Fruit fly (Drosophila melanogaster) whole organism, embryonic: ENCODE measurements around the gene CG8034.

Experiments used
- B-H2 ChIP-seq: fragments of 200-800 bp; sonication (Bioruptor generic); optimal IDR thresholded peaks from 2 replicates; lab custom pipeline; 2018; ENCODE audit warnings: missing biosample characterization, mild to moderate bottlenecking, missing genetic modification characterization
- BEAF-32 ChIP-seq: fragments of 200-800 bp; sonication (Bioruptor generic); optimal IDR thresholded peaks from 3 replicates; lab custom pipeline; 2017; ENCODE audit warnings: missing biosample characterization, missing genetic modification characterization, mild to moderate bottlenecking, moderate library complexity, missing genetic modification reagents
- CG10431 ChIP-seq: fragments of 200-800 bp; sonication (Bioruptor generic); optimal IDR thresholded peaks from 3 replicates; lab custom pipeline; 2018; ENCODE audit warnings: missing biosample characterization, mild to moderate bottlenecking, missing genetic modification characterization
- CG14014 ChIP-seq: fragments of 200-800 bp; sonication (Bioruptor generic); IDR thresholded peaks from 2 replicates; pipeline ENCODE4 v1.3.6; 2022; ENCODE audit warnings: missing biosample characterization, missing genetic modification characterization
- CG14050 ChIP-seq: fragments of 200-800 bp; sonication (Bioruptor generic); IDR thresholded peaks from 3 replicates; pipeline ENCODE4 v1.3.6; 2022; ENCODE audit warnings: missing biosample characterization, missing genetic modification characterization
- CG14667 ChIP-seq: fragments of 200-800 bp; sonication (Bioruptor generic); IDR thresholded peaks from 2 replicates; pipeline ENCODE4 v1.3.6; 2022; ENCODE audit warnings: missing biosample characterization, missing genetic modification characterization
- CG15514 ChIP-seq: fragments of 200-800 bp; sonication (Bioruptor generic); optimal IDR thresholded peaks from 3 replicates; lab custom pipeline; 2017; ENCODE audit warnings: missing biosample characterization, missing genetic modification characterization, mild to moderate bottlenecking, moderate library complexity, missing genetic modification reagents
- CG17568 ChIP-seq: fragments of 200-800 bp; sonication (Bioruptor generic); optimal IDR thresholded peaks from 2 replicates; lab custom pipeline; 2018; ENCODE audit warnings: missing biosample characterization, mild to moderate bottlenecking, missing genetic modification characterization, moderate library complexity
- CG17829 ChIP-seq: fragments of 200-800 bp; optimal IDR thresholded peaks from 2 replicates; lab custom pipeline; 2019; ENCODE audit warnings: missing biosample characterization, mild to moderate bottlenecking, missing genetic modification characterization, moderate library complexity
- CG1832 ChIP-seq: fragments of 200-800 bp; sonication (Bioruptor generic); optimal IDR thresholded peaks from 2 replicates; lab custom pipeline; 2017; ENCODE audit warnings: missing biosample characterization, mild to moderate bottlenecking, missing genetic modification characterization, inconsistent platforms
- CG18599 ChIP-seq: fragments of 200-800 bp; sonication (Bioruptor generic); optimal IDR thresholded peaks from 3 replicates; lab custom pipeline; 2017; ENCODE audit warnings: missing biosample characterization, missing genetic modification characterization, mild to moderate bottlenecking, moderate library complexity, missing genetic modification reagents
- CG30403 ChIP-seq: fragments of 200-800 bp; sonication (Bioruptor generic); optimal IDR thresholded peaks from 3 replicates; lab custom pipeline; 2016; ENCODE audit warnings: missing biosample characterization, missing genetic modification characterization
- CG3847 ChIP-seq: fragments of 200-800 bp; sonication (Bioruptor generic); IDR thresholded peaks from 2 replicates; pipeline ENCODE4 v1.3.6; 2022; ENCODE audit warnings: missing biosample characterization, missing genetic modification characterization
- CG4707 ChIP-seq: fragments of 200-800 bp; sonication (Bioruptor generic); optimal IDR thresholded peaks from 2 replicates; lab custom pipeline; 2018; ENCODE audit warnings: missing biosample characterization, mild to moderate bottlenecking, missing genetic modification characterization, moderate library complexity
- CG6175 ChIP-seq: fragments of 200-800 bp; sonication (Bioruptor generic); IDR thresholded peaks from 3 replicates; pipeline ENCODE4 v1.3.6; 2022; ENCODE audit warnings: missing biosample characterization, missing genetic modification characterization
- CG6689 ChIP-seq: fragments of 200-800 bp; sonication (Bioruptor generic); IDR thresholded peaks from 2 replicates; pipeline ENCODE4 v1.3.6; 2022; ENCODE audit warnings: missing biosample characterization, missing genetic modification characterization
- CG7839 ChIP-seq: fragments of 200-800 bp; sonication (Bioruptor generic); optimal IDR thresholded peaks from 3 replicates; lab custom pipeline; 2018; ENCODE audit warnings: missing biosample characterization, mild to moderate bottlenecking, missing genetic modification characterization, moderate library complexity
- CG8765 ChIP-seq: fragments of 200-800 bp; sonication (Bioruptor generic); IDR thresholded peaks from 2 replicates; pipeline ENCODE4 v1.3.6; 2022; ENCODE audit warnings: missing biosample characterization, missing genetic modification characterization
- CG9437 ChIP-seq: fragments of 200-800 bp; sonication (Bioruptor generic); optimal IDR thresholded peaks from 2 replicates; lab custom pipeline; 2018; ENCODE audit warnings: missing biosample characterization, mild to moderate bottlenecking, missing genetic modification characterization
- D19B ChIP-seq: fragments of 200-800 bp; sonication (Bioruptor generic); optimal IDR thresholded peaks from 2 replicates; lab custom pipeline; 2017; ENCODE audit warnings: missing biosample characterization, mild to moderate bottlenecking, missing genetic modification characterization
- E2f1 ChIP-seq: fragments of 200-800 bp; sonication (Bioruptor generic); IDR thresholded peaks from 2 replicates; pipeline ENCODE4 v1.3.6; 2022; ENCODE audit warnings: missing biosample characterization, missing genetic modification characterization
- Fer1 ChIP-seq: fragments of 200-800 bp; sonication (Bioruptor generic); optimal IDR thresholded peaks from 2 replicates; lab custom pipeline; 2017; ENCODE audit warnings: missing biosample characterization, mild to moderate bottlenecking, missing genetic modification characterization
- HLH3B ChIP-seq: fragments of 200-800 bp; sonication (Bioruptor generic); IDR thresholded peaks from 2 replicates; pipeline ENCODE4 v1.3.6; 2022; ENCODE audit warnings: missing biosample characterization, missing genetic modification characterization
- HLH4C ChIP-seq: fragments of 200-800 bp; sonication (Bioruptor generic); IDR thresholded peaks from 3 replicates; pipeline ENCODE4 v1.3.6; 2022; ENCODE audit warnings: missing biosample characterization, missing genetic modification characterization; ENCODE audit not compliant: partially characterized antibody
- HLH54F ChIP-seq: fragments of 200-800 bp; sonication (Bioruptor generic); optimal IDR thresholded peaks from 3 replicates; lab custom pipeline; 2016; ENCODE audit warnings: missing biosample characterization, missing genetic modification characterization
- Hsf ChIP-seq: fragments of 200-800 bp; sonication (Bioruptor generic); optimal IDR thresholded peaks from 3 replicates; lab custom pipeline; 2016; ENCODE audit warnings: missing biosample characterization, missing genetic modification characterization
- NFAT ChIP-seq: fragments of 200-800 bp; sonication (Bioruptor generic); IDR thresholded peaks from 2 replicates; pipeline ENCODE4 v1.3.6; 2022; ENCODE audit warnings: missing biosample characterization, missing genetic modification characterization
- Opbp ChIP-seq: fragments of 200-800 bp; sonication (Bioruptor generic); IDR thresholded peaks from 3 replicates; pipeline ENCODE4 v1.3.6; 2022; ENCODE audit warnings: missing biosample characterization, missing genetic modification characterization; ENCODE audit not compliant: partially characterized antibody
- Optix ChIP-seq: fragments of 200-800 bp; sonication (Bioruptor generic); IDR thresholded peaks from 3 replicates; pipeline ENCODE4 v1.3.6; 2022; ENCODE audit warnings: missing biosample characterization, missing genetic modification characterization
- Rfx ChIP-seq: fragments of 200-800 bp; sonication (Bioruptor generic); IDR thresholded peaks from 2 replicates; pipeline ENCODE4 v1.3.6; 2022; ENCODE audit warnings: missing biosample characterization, missing genetic modification characterization
- Ssrp ChIP-seq: fragments of 200-800 bp; sonication (Bioruptor generic); optimal IDR thresholded peaks from 2 replicates; lab custom pipeline; 2018; ENCODE audit warnings: missing biosample characterization, mild to moderate bottlenecking, missing genetic modification characterization, moderate library complexity
- ash1 ChIP-seq: fragments of 200-800 bp; sonication (Bioruptor generic); optimal IDR thresholded peaks from 2 replicates; lab custom pipeline; 2018; ENCODE audit warnings: missing biosample characterization, mild to moderate bottlenecking, missing genetic modification characterization
- chif ChIP-seq, 2 experiments: fragments of 200-800 bp; sonication (Bioruptor generic); optimal IDR thresholded peaks; 3 replicates each; lab custom pipeline; 2016; ENCODE audit warnings: missing biosample characterization in 2 of 2, missing genetic modification characterization in 2 of 2
- ci ChIP-seq: fragments of 200-800 bp; sonication (Bioruptor generic); IDR thresholded peaks from 3 replicates; pipeline ENCODE4 v1.3.6; 2022; ENCODE audit warnings: missing biosample characterization, missing genetic modification characterization
- ftz-f1 ChIP-seq: fragments of 200-800 bp; sonication (Bioruptor generic); optimal IDR thresholded peaks from 2 replicates; lab custom pipeline; 2016; ENCODE audit warnings: missing biosample characterization, missing genetic modification characterization
- ind ChIP-seq: fragments of 200-800 bp; sonication (Bioruptor generic); optimal IDR thresholded peaks from 3 replicates; lab custom pipeline; 2016; ENCODE audit warnings: missing biosample characterization, missing genetic modification characterization
- lmd ChIP-seq: fragments of 200-800 bp; sonication (Bioruptor generic); IDR thresholded peaks from 2 replicates; pipeline ENCODE4 v1.3.6; 2022; ENCODE audit warnings: missing biosample characterization, missing genetic modification characterization
- p53 ChIP-seq: fragments of 200-800 bp; sonication (Bioruptor generic); optimal IDR thresholded peaks from 2 replicates; lab custom pipeline; 2016; ENCODE audit warnings: missing biosample characterization, missing genetic modification characterization
- pita ChIP-seq: fragments of 200-800 bp; sonication (Bioruptor generic); optimal IDR thresholded peaks from 2 replicates; lab custom pipeline; 2017; ENCODE audit warnings: missing biosample characterization, mild to moderate bottlenecking, missing genetic modification characterization
- pnt ChIP-seq: fragments of 200-800 bp; sonication (Bioruptor generic); optimal IDR thresholded peaks from 3 replicates; lab custom pipeline; 2016; ENCODE audit warnings: missing biosample characterization, missing genetic modification characterization
- sima ChIP-seq: fragments of 200-800 bp; sonication (Bioruptor generic); optimal IDR thresholded peaks from 2 replicates; lab custom pipeline; 2016; ENCODE audit warnings: missing biosample characterization, missing genetic modification characterization
- sob ChIP-seq: fragments of 200-800 bp; sonication (Bioruptor generic); IDR thresholded peaks from 2 replicates; pipeline ENCODE4 v1.3.6; 2022; ENCODE audit warnings: missing biosample characterization, missing genetic modification characterization
- stwl ChIP-seq: fragments of 200-800 bp; sonication (Bioruptor generic); optimal IDR thresholded peaks from 3 replicates; lab custom pipeline; 2018; ENCODE audit warnings: missing biosample characterization, mild to moderate bottlenecking, missing genetic modification characterization, moderate library complexity
- sug ChIP-seq: fragments of 200-800 bp; optimal IDR thresholded peaks from 2 replicates; lab custom pipeline; 2019; ENCODE audit warnings: missing biosample characterization, mild to moderate bottlenecking, missing genetic modification characterization, moderate library complexity
- twi ChIP-seq: fragments of 200-800 bp; optimal IDR thresholded peaks from 2 replicates; lab custom pipeline; 2019; ENCODE audit warnings: missing biosample characterization, mild to moderate bottlenecking, missing genetic modification characterization, moderate library complexity
- unpg ChIP-seq: fragments of 200-800 bp; sonication (Bioruptor generic); optimal IDR thresholded peaks from 3 replicates; lab custom pipeline; 2018; ENCODE audit warnings: missing biosample characterization, mild to moderate bottlenecking, missing genetic modification characterization, moderate library complexity

The CG8034 gene

dm6 chrX:19248426-19249217 is 49.3 kb downstream of the CG8034 start, which contains the start of gene Hs3st-B (continued):
- TF ChIP-seq Optix (GFP tag; lab: Robert Waterston, UW) (0 out of 3 replicates have a peak, but pooled peaks have one; percentile 27), CG9437 (peak; percentile 26), HLH4C (GFP tag; lab: Robert Waterston, UW) (0 out of 3 replicates have a peak, but pooled peaks have one; percentile 24), Fer1 (peak; percentile 59), CG17829 (tag; lab: Kevin White, UChicago) (peak; percentile 22), Ssrp (tag; lab: Kevin White, UChicago) (peak; percentile 22), CG15514 (peak; percentile 2), CG4707 (no peak), E2f1 (GFP tag; lab: Robert Waterston, UW) (no peak)

dm6 chrX:19247200-19248052 is 50.5 kb downstream of the CG8034 start, which contains the start of gene CG7992:
Gene CG7992 (minus strand): TSS chrX:19247250.
- peak; percentile 16 for TF ChIP-seq B-H2 (GFP tag; lab: Kevin White, UChicago)
- TF ChIP-seq ci (GFP tag; lab: Robert Waterston, UW) = no peak
- peak; percentile 47 to 52 for TF ChIP-seq chif (GFP tag; optimal IDR thresholded peaks at IDR 0.05; lab: Kevin White, UChicago)
- TF ChIP-seq CG7839 (tag; lab: Kevin White, UChicago) = peak; percentile 75
- TF ChIP-seq CG3847 (GFP tag; lab: Robert Waterston, UW) = peak; percentile 48
- TF ChIP-seq CG14014 = 0 out of 2 replicates have a peak, but pooled peaks have one; percentile 15
- TF ChIP-seq Hsf (GFP tag; lab: Kevin White, UChicago) = peak; percentile 58
- TF ChIP-seq CG14050 (GFP tag; lab: Robert Waterston, UW) = no peak
- no peak for TF ChIP-seq Optix (GFP tag; lab: Robert Waterston, UW)
- TF ChIP-seq pnt (GFP tag; lab: Kevin White, UChicago) = peak; percentile 46
- peak; percentile 6 for TF ChIP-seq ftz-f1 (GFP tag; lab: Kevin White, UChicago)
- TF ChIP-seq ind (GFP tag; lab: Kevin White, UChicago) = peak; percentile 54
- peak; percentile 53 for TF ChIP-seq D19B (GFP tag; lab: Kevin White, UChicago)
- peak; percentile 28 for TF ChIP-seq p53 (GFP tag; lab: Kevin White, UChicago)
- TF ChIP-seq CG18599 (GFP tag; lab: Kevin White, UChicago) = peak; percentile 74
- no peak for TF ChIP-seq CG14667 (GFP tag; lab: Robert Waterston, UW)
- peak; percentile 45; the same call in 1 of the 2 replicates for TF ChIP-seq HLH3B (GFP tag; lab: Robert Waterston, UW)
- no peak for TF ChIP-seq CG8765 (GFP tag; lab: Robert Waterston, UW)
- peak; percentile 9 for TF ChIP-seq twi
- TF ChIP-seq NFAT (GFP tag; lab: Robert Waterston, UW) = peak; percentile 17; the same call in 1 of the 2 replicates
- TF ChIP-seq sug (tag; lab: Kevin White, UChicago) = peak; percentile 81
- TF ChIP-seq Opbp = no peak
- TF ChIP-seq CG17568 (GFP tag; lab: Kevin White, UChicago) = no peak
- TF ChIP-seq BEAF-32 = no peak
- TF ChIP-seq CG10431 (GFP tag; lab: Kevin White, UChicago) = no peak
- peak; percentile 40 for TF ChIP-seq HLH54F (GFP tag; lab: Kevin White, UChicago)
- no peak for TF ChIP-seq stwl
- no peak for TF ChIP-seq CG6175 (GFP tag; lab: Robert Waterston, UW)
- TF ChIP-seq CG30403 (GFP tag; lab: Kevin White, UChicago) = peak; percentile 70
- TF ChIP-seq CG1832 (GFP tag; lab: Kevin White, UChicago) = no peak
- TF ChIP-seq sob (GFP tag; lab: Robert Waterston, UW) = peak; percentile 19; the same call in 1 of the 2 replicates
- no peak for TF ChIP-seq sima
- TF ChIP-seq ash1 (GFP tag; lab: Kevin White, UChicago) = no peak
- peak; percentile 67 for TF ChIP-seq lmd
- TF ChIP-seq CG6689 (GFP tag; lab: Robert Waterston, UW) = peak; percentile 63
- peak; percentile 63 for TF ChIP-seq Rfx
- TF ChIP-seq pita (GFP tag; lab: Kevin White, UChicago) = no peak
- peak; percentile 48 for TF ChIP-seq unpg
